Worm (Caenorhabditis elegans) whole organism, L3 larva: Measurements from ENCODE around the gene C08G5.7.

Source experiments
- ceh-82 ChIP-seq: fragments of 150-350 bp; optimal IDR thresholded peaks from 2 replicates; lab custom pipeline; 2014; ENCODE audit warnings: missing biosample characterization, missing genetic modification characterization
- fos-1 ChIP-seq: fragments of 150-350 bp; optimal IDR thresholded peaks from 2 replicates; lab custom pipeline; 2014; ENCODE audit warnings: missing biosample characterization, missing genetic modification characterization
- nfya-1 ChIP-seq: sonication (generic microtip); optimal IDR thresholded peaks from 2 replicates; lab custom pipeline; 2017; ENCODE audit warnings: missing genetic modification characterization, mild to moderate bottlenecking, missing compliant biosample characterization, antibody characterized with exemption, moderate library complexity; ENCODE audit not compliant: insufficient read depth
- nhr-11 ChIP-seq: fragments of 150-350 bp; optimal IDR thresholded peaks from 2 replicates; lab custom pipeline; 2014; ENCODE audit warnings: missing biosample characterization, missing genetic modification characterization
- skn-1 ChIP-seq: fragments of 150-350 bp; optimal IDR thresholded peaks from 2 replicates; lab custom pipeline; 2014; ENCODE audit warnings: missing biosample characterization, missing genetic modification characterization
- snpc-4 ChIP-seq: fragments of 150-350 bp; optimal IDR thresholded peaks from 2 replicates; lab custom pipeline; 2014; ENCODE audit warnings: missing biosample characterization, missing genetic modification characterization
- unc-39 ChIP-seq: sonication (generic microtip); optimal IDR thresholded peaks from 4 replicates; lab custom pipeline; 2017; ENCODE audit warnings: missing biosample characterization, missing genetic modification characterization
- ztf-11 ChIP-seq: fragments of 150-350 bp; optimal IDR thresholded peaks from 2 replicates; lab custom pipeline; 2014; ENCODE audit warnings: missing biosample characterization, missing genetic modification characterization

DNA sequence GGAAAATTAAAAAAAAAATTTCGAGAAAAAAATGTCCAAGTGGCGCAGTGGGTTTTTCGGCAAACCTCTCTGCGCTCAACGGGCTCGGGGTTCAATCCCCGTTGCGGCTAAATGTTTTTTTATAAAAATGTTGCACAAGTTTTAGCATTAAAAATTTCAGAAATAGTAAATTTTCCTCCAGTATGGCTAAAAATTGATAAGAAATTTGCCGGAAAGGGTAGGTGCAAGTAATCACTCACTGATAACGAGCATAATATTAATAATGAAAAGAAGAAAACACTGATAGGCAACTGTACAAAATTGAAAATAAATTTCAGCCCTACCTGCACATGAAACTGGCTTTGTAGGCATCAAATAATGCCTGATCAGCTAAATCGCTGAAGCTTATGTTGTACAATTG, 734 bp downstream of the C08G5.7 start:
- TF ChIP-seq snpc-4 (tag; lab: Kevin White, UChicago) (no peak), fos-1 (tag; lab: Kevin White, UChicago) (no peak), unc-39 (tag; lab: Kevin White, UChicago) (no peak), nfya-1 (no peak), skn-1 (no peak), ceh-82 (tag; lab: Kevin White, UChicago) (no peak), ztf-11 (tag; lab: Kevin White, UChicago) (no peak), nhr-11 (tag; lab: Kevin White, UChicago) (no peak)
